Worm (Caenorhabditis elegans): ENCODE measurements around the gene srw-29.

DNA sequence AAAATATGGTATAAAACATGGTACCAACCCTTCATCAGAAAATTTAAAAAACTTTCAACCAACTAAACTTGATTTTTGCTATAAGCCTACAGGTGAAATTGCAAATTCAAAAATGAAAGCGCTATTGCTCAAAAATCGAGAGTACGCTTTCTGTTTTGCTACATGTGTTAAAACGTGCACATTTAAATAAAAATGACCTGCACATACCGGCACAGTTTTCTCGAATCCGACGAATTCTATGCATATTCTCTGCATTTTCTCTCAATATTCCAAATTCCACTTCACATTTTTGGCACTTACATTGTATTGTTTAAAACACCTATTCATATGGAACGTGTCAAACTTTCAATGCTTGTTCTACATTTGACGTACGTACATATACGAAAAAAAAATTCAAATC lies 13.8 kb downstream of the srw-29 start, which contains the start of gene srh-145:
- no peak for TF ChIP-seq ama-1 (optimal IDR thresholded peaks at IDR 0.05)
- no peak for TF ChIP-seq ets-7 (tag; optimal IDR thresholded peaks at IDR 0.05)
- no peak for TF ChIP-seq aly-1 (tag; optimal IDR thresholded peaks at IDR 0.05)
- TF ChIP-seq hmbx-1 (tag; optimal IDR thresholded peaks at IDR 0.05), result no peak
- no peak for TF ChIP-seq ceh-13 (GFP tag; optimal IDR thresholded peaks at IDR 0.05)
- TF ChIP-seq flt-1 (GFP tag; IDR thresholded peaks at IDR 0.05), result no peak
- TF ChIP-seq tbx-37 (GFP tag; conservative IDR thresholded peaks at IDR 0.05), result no peak
- no peak for TF ChIP-seq tbx-11 (GFP tag; IDR thresholded peaks at IDR 0.05)
- TF ChIP-seq B0310.2 (tag; optimal IDR thresholded peaks at IDR 0.05), result no peak
- no peak for TF ChIP-seq F13C5.2 (tag; optimal IDR thresholded peaks at IDR 0.05)
- no peak for TF ChIP-seq pes-1 (GFP tag; IDR thresholded peaks at IDR 0.05)
- TF ChIP-seq hmg-4 (GFP tag; optimal IDR thresholded peaks at IDR 0.05), result no peak
- TF ChIP-seq ceh-36 (tag; optimal IDR thresholded peaks at IDR 0.05), result no peak
- TF ChIP-seq sea-1 (GFP tag; conservative IDR thresholded peaks at IDR 0.05), result no peak

All from whole organism, early embryonic.